Fruit fly (Drosophila melanogaster): Measurements from ENCODE around the gene CG46025.

CG46025 gene

dm6 chr2L:7799804-7800433 lies 45.9 kb downstream of the CG46025 start, which contains the start of the genes Herp and r2d2 (continued):
- TF ChIP-seq Lim3 (GFP tag; IDR thresholded peaks at IDR 0.05) (peak; percentile 52; the same call in 1 of the 2 replicates), CG12071 (GFP tag; optimal IDR thresholded peaks at IDR 0.05) (peak; percentile 84), lola (GFP tag; optimal IDR thresholded peaks at IDR 0.05) (peak in 1 of 3 experiments; percentile 91), CG6654 (GFP tag; optimal IDR thresholded peaks at IDR 0.05) (peak; percentile 66), CG7271 (tag; optimal IDR thresholded peaks at IDR 0.05) (peak; percentile 62), CG8388 (GFP tag; optimal IDR thresholded peaks at IDR 0.05) (peak; percentile 73), Hr51 (GFP tag; optimal IDR thresholded peaks at IDR 0.05) (peak; percentile 87 to 91), CG32767 (GFP tag; IDR thresholded peaks at IDR 0.05) (peak; percentile 86), CG12942 (GFP tag; optimal IDR thresholded peaks at IDR 0.05) (peak; percentile 91), stc (GFP tag; IDR thresholded peaks at IDR 0.05) (peak; percentile 72; the same call in 1 of the 2 replicates), NC2α (GFP tag; optimal IDR thresholded peaks at IDR 0.05) (peak; percentile 84), HmgZ (tag; optimal IDR thresholded peaks at IDR 0.05) (peak; percentile 96), ewg (GFP tag; optimal IDR thresholded peaks at IDR 0.05) (peak; percentile 79), HLH54F (GFP tag; optimal IDR thresholded peaks at IDR 0.05) (peak; percentile 95), Lhr (GFP tag; optimal IDR thresholded peaks at IDR 0.05) (peak; percentile 71), CoRest (tag; optimal IDR thresholded peaks at IDR 0.05) (peak; percentile 95), CG14965 (GFP tag; optimal IDR thresholded peaks at IDR 0.05; ENCODE audit: borderline replicate concordance) (peak; percentile 54), CG14441 (GFP tag; IDR thresholded peaks at IDR 0.05) (peak; percentile 87), dysf (GFP tag; IDR thresholded peaks at IDR 0.05) (peak; percentile 94), slp2 (GFP tag; optimal IDR thresholded peaks at IDR 0.05) (peak; percentile 94), dpn (GFP tag; optimal IDR thresholded peaks at IDR 0.05) (peak; percentile 93 to 96), Jarid2 (GFP tag; optimal IDR thresholded peaks at IDR 0.05) (peak; percentile 71), CHES-1-like (GFP tag; optimal IDR thresholded peaks at IDR 0.05) (peak; percentile 96), Mes4 (GFP tag; optimal IDR thresholded peaks at IDR 0.05) (peak; percentile 86), Ets97D (GFP tag; optimal IDR thresholded peaks at IDR 0.05) (peak; percentile 91), CG4282 (GFP tag; optimal IDR thresholded peaks at IDR 0.05) (peak; percentile 90), tup (GFP tag; optimal IDR thresholded peaks at IDR 0.05) (peak; percentile 59), z (GFP tag; IDR thresholded peaks at IDR 0.05) (no peak), fd102C (GFP tag; optimal IDR thresholded peaks at IDR 0.05) (peak; percentile 77), CG5953 (GFP tag; IDR thresholded peaks at IDR 0.05) (peak; percentile 51; the same call in 1 of the 2 replicates), yki (optimal IDR thresholded peaks at IDR 0.05) (no peak), Neu2 (GFP tag; optimal IDR thresholded peaks at IDR 0.05; ENCODE audit: borderline replicate concordance) (peak; percentile 72), zfh1 (GFP tag; IDR thresholded peaks at IDR 0.05) (peak; percentile 86), corto (GFP tag; optimal IDR thresholded peaks at IDR 0.05) (peak; percentile 48), Tbp (GFP tag; optimal IDR thresholded peaks at IDR 0.05) (no peak), Blimp-1 (GFP tag; optimal IDR thresholded peaks at IDR 0.05) (peak; percentile 75), cwo (GFP tag; optimal IDR thresholded peaks at IDR 0.05) (peak; percentile 79), grau (tag; optimal IDR thresholded peaks at IDR 0.05) (peak; percentile 91), CG1603 (tag; optimal IDR thresholded peaks at IDR 0.05) (peak; percentile 90), Asciz (GFP tag; optimal IDR thresholded peaks at IDR 0.05) (peak; percentile 62), CG12769 (tag; optimal IDR thresholded peaks at IDR 0.05) (peak; percentile 95), CG12299 (tag; optimal IDR thresholded peaks at IDR 0.05) (peak; percentile 88), stwl (tag; optimal IDR thresholded peaks at IDR 0.05) (peak; percentile 87), ems (GFP tag; optimal IDR thresholded peaks at IDR 0.05) (peak; percentile 91), Hmr (GFP tag; optimal IDR thresholded peaks at IDR 0.05) (peak; percentile 93), CG10462 (GFP tag; optimal IDR thresholded peaks at IDR 0.05) (peak; percentile 60), Vsx1 (GFP tag; optimal IDR thresholded peaks at IDR 0.05) (peak; percentile 57), ase (GFP tag; IDR thresholded peaks at IDR 0.05) (peak; percentile 73; the same call in 2 of the 3 replicates)

All from whole organism, embryonic.